Fruit fly (Drosophila melanogaster) whole organism, embryonic: ENCODE measurements around the gene CG3652.
A peak's percentile ranks its signal among the peaks of the same experiment; 100 is the strongest.

ENCODE experiments used
- Ada2b ChIP-seq: fragments of 200-800 bp; sonication (Bioruptor generic); IDR thresholded peaks from 2 replicates; pipeline ENCODE4 v1.3.6; 2022; ENCODE audit warnings: missing biosample characterization, missing genetic modification characterization
- Bgb ChIP-seq: fragments of 200-800 bp; sonication (Bioruptor generic); IDR thresholded peaks from 2 replicates; pipeline ENCODE4 v1.3.6; 2022; ENCODE audit warnings: missing biosample characterization, missing genetic modification characterization; ENCODE audit not compliant: partially characterized antibody
- BtbVII ChIP-seq: fragments of 200-800 bp; sonication (Bioruptor generic); optimal IDR thresholded peaks from 3 replicates; lab custom pipeline; 2017; ENCODE audit warnings: missing biosample characterization, mild to moderate bottlenecking, missing genetic modification characterization
- CG11398 ChIP-seq: fragments of 200-800 bp; sonication (Bioruptor generic); optimal IDR thresholded peaks from 2 replicates; lab custom pipeline; 2016; ENCODE audit warnings: missing biosample characterization, missing genetic modification characterization
- CG11696 ChIP-seq: fragments of 200-800 bp; sonication (Bioruptor generic); IDR thresholded peaks from 2 replicates; pipeline ENCODE4 v1.3.6; 2022; ENCODE audit warnings: missing biosample characterization, missing genetic modification characterization
- CG12236 ChIP-seq: fragments of 200-800 bp; sonication (Bioruptor generic); optimal IDR thresholded peaks from 2 replicates; lab custom pipeline; 2016; ENCODE audit warnings: missing biosample characterization, missing genetic modification characterization
- CG12659 ChIP-seq: fragments of 200-800 bp; sonication (Bioruptor generic); optimal IDR thresholded peaks from 3 replicates; lab custom pipeline; 2017; ENCODE audit warnings: mild to moderate bottlenecking, missing biosample characterization, missing genetic modification reagents, missing genetic modification characterization
- CG14050 ChIP-seq: fragments of 200-800 bp; sonication (Bioruptor generic); IDR thresholded peaks from 3 replicates; pipeline ENCODE4 v1.3.6; 2022; ENCODE audit warnings: missing biosample characterization, missing genetic modification characterization
- CG14710 ChIP-seq: fragments of 200-800 bp; sonication (Bioruptor generic); optimal IDR thresholded peaks from 3 replicates; lab custom pipeline; 2019; ENCODE audit warnings: missing biosample characterization, mild to moderate bottlenecking, missing genetic modification characterization, moderate library complexity
- CG1647 ChIP-seq: fragments of 200-800 bp; sonication (Bioruptor generic); optimal IDR thresholded peaks from 3 replicates; lab custom pipeline; 2016; ENCODE audit warnings: missing biosample characterization, missing genetic modification characterization
- CG17328 ChIP-seq: fragments of 200-800 bp; sonication (Bioruptor generic); IDR thresholded peaks from 2 replicates; pipeline ENCODE4 v1.3.6; 2022; ENCODE audit warnings: missing biosample characterization, missing genetic modification characterization
- CG17612 ChIP-seq: fragments of 200-800 bp; sonication (Bioruptor generic); IDR thresholded peaks from 2 replicates; pipeline ENCODE4 v1.3.6; 2022; ENCODE audit warnings: missing biosample characterization, missing genetic modification characterization
- CG17829 ChIP-seq: fragments of 200-800 bp; optimal IDR thresholded peaks from 2 replicates; lab custom pipeline; 2019; ENCODE audit warnings: missing biosample characterization, mild to moderate bottlenecking, missing genetic modification characterization, moderate library complexity
- CG18476 ChIP-seq: fragments of 200-800 bp; sonication (Bioruptor generic); optimal IDR thresholded peaks from 2 replicates; lab custom pipeline; 2016; ENCODE audit warnings: missing biosample characterization, mild to moderate bottlenecking, missing genetic modification characterization
- CG2199 ChIP-seq: fragments of 200-800 bp; sonication (Bioruptor generic); IDR thresholded peaks from 3 replicates; pipeline ENCODE4 v1.3.6; 2022; ENCODE audit warnings: missing biosample characterization, missing genetic modification characterization
- CG31388 ChIP-seq: fragments of 200-800 bp; sonication (Bioruptor generic); optimal IDR thresholded peaks from 2 replicates; lab custom pipeline; 2016; ENCODE audit warnings: missing biosample characterization, missing genetic modification characterization
- CG32772 ChIP-seq: fragments of 200-800 bp; sonication (Bioruptor generic); IDR thresholded peaks from 2 replicates; pipeline ENCODE4 v1.3.6; 2022; ENCODE audit warnings: missing biosample characterization, missing genetic modification characterization
- CG33557 ChIP-seq: fragments of 200-800 bp; sonication (Bioruptor generic); optimal IDR thresholded peaks from 2 replicates; lab custom pipeline; 2019; ENCODE audit warnings: missing biosample characterization, mild to moderate bottlenecking, missing genetic modification characterization, moderate library complexity
- CG6791 ChIP-seq: fragments of 200-800 bp; sonication (Bioruptor generic); IDR thresholded peaks from 3 replicates; pipeline ENCODE4 v1.3.6; 2022; ENCODE audit warnings: missing biosample characterization, missing genetic modification characterization; ENCODE audit not compliant: partially characterized antibody
- CG6813 ChIP-seq: fragments of 200-800 bp; sonication (Bioruptor generic); optimal IDR thresholded peaks from 2 replicates; lab custom pipeline; 2017; ENCODE audit warnings: missing biosample characterization, missing genetic modification characterization, mild to moderate bottlenecking, moderate library complexity, missing genetic modification reagents
- CG8281 ChIP-seq: fragments of 200-800 bp; sonication (Bioruptor generic); optimal IDR thresholded peaks from 2 replicates; lab custom pipeline; 2018; ENCODE audit warnings: missing biosample characterization, mild to moderate bottlenecking, missing genetic modification characterization, moderate library complexity
- Camta ChIP-seq: fragments of 200-800 bp; sonication (Bioruptor generic); optimal IDR thresholded peaks from 2 replicates; lab custom pipeline; 2016; ENCODE audit warnings: missing biosample characterization, missing genetic modification characterization
- E2f1 ChIP-seq: fragments of 200-800 bp; sonication (Bioruptor generic); IDR thresholded peaks from 2 replicates; pipeline ENCODE4 v1.3.6; 2022; ENCODE audit warnings: missing biosample characterization, missing genetic modification characterization
- ERR ChIP-seq: fragments of 200-800 bp; sonication (Bioruptor generic); optimal IDR thresholded peaks from 2 replicates; lab custom pipeline; 2016; ENCODE audit warnings: missing biosample characterization, missing genetic modification characterization
- Ets65A ChIP-seq: fragments of 200-800 bp; sonication (Bioruptor generic); peaks from one replicate; lab custom pipeline; 2016; ENCODE audit warnings: missing biosample characterization, missing genetic modification characterization
- Fer3 ChIP-seq: fragments of 200-800 bp; sonication (Bioruptor generic); optimal IDR thresholded peaks from 2 replicates; lab custom pipeline; 2018; ENCODE audit warnings: missing biosample characterization, mild to moderate bottlenecking, missing genetic modification characterization, moderate library complexity
- H2.0 ChIP-seq: fragments of 200-800 bp; sonication (Bioruptor generic); IDR thresholded peaks from 2 replicates; pipeline ENCODE4 v1.3.6; 2022; ENCODE audit warnings: missing biosample characterization, missing genetic modification characterization
- Hr39 ChIP-seq: fragments of >200 bp; optimal IDR thresholded peaks from 2 replicates; lab custom pipeline; 2017
- Hr51 ChIP-seq, 2 experiments: fragments of 200-800 bp; sonication (Bioruptor generic); optimal IDR thresholded peaks; 2 replicates in 1 of 2; 3 replicates in 1 of 2; lab custom pipeline; 2016 to 2018; ENCODE audit warnings: missing biosample characterization in 2 of 2, missing genetic modification characterization in 2 of 2, mild to moderate bottlenecking in 1 of 2, moderate library complexity in 1 of 2
- Lhr ChIP-seq: fragments of 200-800 bp; sonication (Bioruptor generic); optimal IDR thresholded peaks from 3 replicates; lab custom pipeline; 2017; ENCODE audit warnings: mild to moderate bottlenecking, missing biosample characterization, missing genetic modification reagents, missing genetic modification characterization
- Mad ChIP-seq: fragments of 200-800 bp; sonication (Bioruptor generic); optimal IDR thresholded peaks from 2 replicates; lab custom pipeline; 2016; ENCODE audit warnings: missing biosample characterization, missing genetic modification characterization
- Med ChIP-seq: fragments of 200-800 bp; sonication (Bioruptor generic); peaks from one replicate; lab custom pipeline; 2016; ENCODE audit warnings: missing biosample characterization, missing genetic modification characterization, mild to moderate bottlenecking, inconsistent platforms, moderate library complexity
- Mes4 ChIP-seq: fragments of 200-800 bp; sonication (Bioruptor generic); optimal IDR thresholded peaks from 2 replicates; lab custom pipeline; 2016; ENCODE audit warnings: missing biosample characterization, missing genetic modification characterization
- NC2β ChIP-seq: fragments of 200-800 bp; sonication (Bioruptor generic); optimal IDR thresholded peaks from 2 replicates; lab custom pipeline; 2016; ENCODE audit warnings: missing biosample characterization, missing genetic modification characterization
- Six4 ChIP-seq: fragments of 200-800 bp; sonication (Bioruptor generic); optimal IDR thresholded peaks from 2 replicates; lab custom pipeline; 2016; ENCODE audit warnings: missing biosample characterization, missing genetic modification characterization
- Sox100B ChIP-seq: fragments of 200-800 bp; sonication (Bioruptor generic); optimal IDR thresholded peaks from 3 replicates; lab custom pipeline; 2018; ENCODE audit warnings: missing biosample characterization, mild to moderate bottlenecking, missing genetic modification characterization
- Trl ChIP-seq, 3 experiments: fragments of >200 bp in 2 of 3; fragments of 200-800 bp in 1 of 3; sonication (Bioruptor generic) in 1 of 3; optimal IDR thresholded peaks; 2 replicates in 1 of 3; 3 replicates in 2 of 3; lab custom pipeline; 2016 to 2017; ENCODE audit warnings: missing biosample characterization in 1 of 3, missing genetic modification characterization in 1 of 3
- amos ChIP-seq: fragments of 200-800 bp; sonication (Bioruptor generic); IDR thresholded peaks from 2 replicates; pipeline ENCODE4 v1.3.6; 2022; ENCODE audit warnings: missing biosample characterization, missing genetic modification characterization; ENCODE audit not compliant: partially characterized antibody
- caup ChIP-seq: fragments of 200-800 bp; sonication (Bioruptor generic); optimal IDR thresholded peaks from 3 replicates; lab custom pipeline; 2017; ENCODE audit warnings: missing biosample characterization, mild to moderate bottlenecking, missing genetic modification characterization, moderate library complexity; ENCODE audit not compliant: severe bottlenecking
- dimm ChIP-seq: fragments of 200-800 bp; sonication (Bioruptor generic); IDR thresholded peaks from 2 replicates; pipeline ENCODE4 v1.3.6; 2022; ENCODE audit warnings: missing biosample characterization, missing genetic modification characterization
- dysf ChIP-seq: fragments of 200-800 bp; sonication (Bioruptor generic); IDR thresholded peaks from 3 replicates; pipeline ENCODE4 v1.3.6; 2022; ENCODE audit warnings: missing biosample characterization, missing genetic modification characterization
- lab ChIP-seq: fragments of 200-800 bp; sonication (Bioruptor generic); optimal IDR thresholded peaks from 3 replicates; lab custom pipeline; 2017; ENCODE audit warnings: missing biosample characterization, missing genetic modification characterization, mild to moderate bottlenecking, moderate library complexity, missing genetic modification reagents
- lmd ChIP-seq: fragments of 200-800 bp; sonication (Bioruptor generic); IDR thresholded peaks from 2 replicates; pipeline ENCODE4 v1.3.6; 2022; ENCODE audit warnings: missing biosample characterization, missing genetic modification characterization
- nmo ChIP-seq: fragments of 200-800 bp; sonication (Bioruptor generic); optimal IDR thresholded peaks from 2 replicates; lab custom pipeline; 2018; ENCODE audit warnings: missing biosample characterization, mild to moderate bottlenecking, missing genetic modification characterization, moderate library complexity
- phol ChIP-seq: fragments of 200-800 bp; sonication (Bioruptor generic); optimal IDR thresholded peaks from 3 replicates; lab custom pipeline; 2018; ENCODE audit warnings: missing biosample characterization, mild to moderate bottlenecking, missing genetic modification characterization, moderate library complexity
- pros ChIP-seq: fragments of 200-800 bp; sonication (Bioruptor generic); optimal IDR thresholded peaks from 3 replicates; lab custom pipeline; 2019; ENCODE audit warnings: missing biosample characterization, mild to moderate bottlenecking, missing genetic modification characterization, moderate library complexity
- sens-2 ChIP-seq: fragments of 200-800 bp; sonication (Bioruptor generic); IDR thresholded peaks from 2 replicates; pipeline ENCODE4 v1.3.6; 2022; ENCODE audit warnings: missing biosample characterization, missing genetic modification characterization
- stc ChIP-seq: fragments of 200-800 bp; sonication (Bioruptor generic); IDR thresholded peaks from 2 replicates; pipeline ENCODE4 v1.3.6; 2022; ENCODE audit warnings: missing biosample characterization, missing genetic modification characterization
- tio ChIP-seq: fragments of 200-800 bp; sonication (Bioruptor generic); optimal IDR thresholded peaks from 2 replicates; lab custom pipeline; 2017; ENCODE audit warnings: missing biosample characterization, missing genetic modification characterization, inconsistent platforms
- usp ChIP-seq: fragments of >200 bp; optimal IDR thresholded peaks from 2 replicates; lab custom pipeline; 2017; ENCODE audit warnings: missing biosample characterization, missing genetic modification characterization
- zen2 ChIP-seq: fragments of 200-800 bp; sonication (Bioruptor generic); IDR thresholded peaks from 3 replicates; pipeline ENCODE4 v1.3.6; 2022; ENCODE audit warnings: missing biosample characterization, missing genetic modification characterization; ENCODE audit not compliant: partially characterized antibody

The CG3652 gene

DNA sequence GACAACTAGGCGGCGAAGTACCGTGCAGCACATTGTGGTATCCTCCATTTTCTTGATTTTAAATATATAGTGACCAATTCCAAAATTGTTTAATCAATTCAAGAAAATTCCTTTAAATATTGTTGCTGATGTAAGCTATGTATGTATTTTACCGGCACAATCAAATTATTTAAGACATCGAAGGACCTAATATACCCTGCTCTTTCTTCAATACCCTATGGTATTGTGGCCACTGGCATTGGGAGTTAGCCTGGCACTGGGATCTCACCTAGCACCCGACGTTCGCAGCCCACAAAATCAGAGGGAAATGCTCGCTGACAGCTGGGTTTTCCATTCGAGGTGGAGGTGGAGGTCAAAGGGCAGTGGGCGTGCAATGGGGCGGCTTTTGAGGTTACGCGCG, 28.5 kb upstream of the CG3652 start (continued):
- no peak for TF ChIP-seq Hr39 (lab: Kevin White, UChicago)
- TF ChIP-seq dimm (GFP tag; lab: Robert Waterston, UW), result peak; percentile 23; the same call in 1 of the 2 replicates
- no peak for TF ChIP-seq Trl (optimal IDR thresholded peaks at IDR 0.05; lab: Kevin White, UChicago)
- TF ChIP-seq Trl (GFP tag; optimal IDR thresholded peaks at IDR 0.05; lab: Kevin White, UChicago), result no peak
- TF ChIP-seq CG8281 (tag; lab: Kevin White, UChicago), result no peak
- TF ChIP-seq sens-2 (GFP tag; lab: Robert Waterston, UW), result no peak
- no peak for TF ChIP-seq BtbVII
- no peak for TF ChIP-seq amos (GFP tag; lab: Robert Waterston, UW)
- TF ChIP-seq nmo (GFP tag; lab: Kevin White, UChicago), result no peak
- TF ChIP-seq Mad, result no peak
- TF ChIP-seq CG17829, result no peak
- no peak for TF ChIP-seq CG6813
- TF ChIP-seq stc, result no peak
- no peak for TF ChIP-seq CG12659 (GFP tag; lab: Kevin White, UChicago)
- TF ChIP-seq CG17612 (GFP tag; lab: Robert Waterston, UW), result 0 out of 2 replicates have a peak, but pooled peaks have one; percentile 35
- TF ChIP-seq caup (GFP tag; lab: Kevin White, UChicago), result no peak
- TF ChIP-seq Mes4 (GFP tag; lab: Kevin White, UChicago), result no peak
- TF ChIP-seq lmd, result no peak
- no peak for TF ChIP-seq Fer3 (tag; lab: Kevin White, UChicago)
- TF ChIP-seq Sox100B, result no peak
- TF ChIP-seq CG11696 (GFP tag; lab: Robert Waterston, UW), result no peak
- TF ChIP-seq Hr51 (GFP tag; optimal IDR thresholded peaks at IDR 0.05; lab: Kevin White, UChicago), result no peak
- no peak for TF ChIP-seq ERR (GFP tag; lab: Kevin White, UChicago)
- TF ChIP-seq Six4 (GFP tag; lab: Kevin White, UChicago), result no peak
- no peak for TF ChIP-seq Bgb (GFP tag; lab: Robert Waterston, UW)
- TF ChIP-seq Med (GFP tag; lab: Kevin White, UChicago), result no peak
- no peak for TF ChIP-seq CG6791 (GFP tag; lab: Robert Waterston, UW)
- no peak for TF ChIP-seq NC2β (GFP tag; lab: Kevin White, UChicago)
- TF ChIP-seq CG17328 (GFP tag; lab: Robert Waterston, UW), result no peak
- no peak for TF ChIP-seq CG14710
- TF ChIP-seq CG14050 (GFP tag; lab: Robert Waterston, UW), result no peak
- no peak for TF ChIP-seq CG33557
- no peak for TF ChIP-seq E2f1
- TF ChIP-seq tio (GFP tag; lab: Kevin White, UChicago), result no peak
- no peak for TF ChIP-seq Lhr (GFP tag; lab: Kevin White, UChicago)
- no peak for TF ChIP-seq CG31388 (GFP tag; lab: Kevin White, UChicago)
- TF ChIP-seq pros (GFP tag; lab: Kevin White, UChicago), result no peak
- no peak for TF ChIP-seq CG1647 (GFP tag; lab: Kevin White, UChicago)
- TF ChIP-seq Ets65A (GFP tag; lab: Kevin White, UChicago), result peak; percentile 63
- TF ChIP-seq CG18476 (GFP tag; lab: Kevin White, UChicago), result no peak
- no peak for TF ChIP-seq Camta (GFP tag; lab: Kevin White, UChicago)
- TF ChIP-seq H2.0 (GFP tag; lab: Robert Waterston, UW), result no peak
- no peak for TF ChIP-seq zen2
- TF ChIP-seq dysf, result 0 out of 3 replicates have a peak, but pooled peaks have one; percentile 16
- TF ChIP-seq Ada2b (GFP tag; lab: Robert Waterston, UW), result peak; percentile 19; the same call in 1 of the 2 replicates
- no peak for TF ChIP-seq CG2199 (GFP tag; lab: Robert Waterston, UW)
- TF ChIP-seq CG32772 (GFP tag; lab: Robert Waterston, UW), result no peak
- TF ChIP-seq phol (tag; lab: Kevin White, UChicago), result no peak
- TF ChIP-seq lab (GFP tag; lab: Kevin White, UChicago), result peak; percentile 41
- no peak for TF ChIP-seq CG11398 (GFP tag; lab: Kevin White, UChicago)
- no peak for TF ChIP-seq CG12236 (GFP tag; lab: Kevin White, UChicago)
- no peak for TF ChIP-seq usp
